Worm (Caenorhabditis elegans) whole organism, young adult: ENCODE results near the gene dsb-3.

ENCODE experiments used
- B0019.2 ChIP-seq: fragments of 200-800 bp; sonication (Bioruptor generic); conservative IDR thresholded peaks from 2 replicates; pipeline ENCODE4 v1.3.6; 2022; ENCODE audit warnings: missing genetic modification reagents, missing genetic modification characterization, missing compliant biosample characterization
- B0035.1 ChIP-seq: sonication (generic microtip); optimal IDR thresholded peaks from 2 replicates; lab custom pipeline; 2016; ENCODE audit warnings: missing genetic modification characterization, mild to moderate bottlenecking, missing compliant biosample characterization, missing genotype, missing genetic modification reagents
- B0261.1 ChIP-seq: sonication (generic microtip); optimal IDR thresholded peaks from 2 replicates; lab custom pipeline; 2016; ENCODE audit warnings: mild to moderate bottlenecking, missing genetic modification characterization, moderate library complexity, missing compliant biosample characterization
- F22D6.2 ChIP-seq: sonication (generic microtip); optimal IDR thresholded peaks from 2 replicates; lab custom pipeline; 2016; ENCODE audit warnings: mild to moderate bottlenecking, missing genetic modification characterization, missing compliant biosample characterization
- K12H6.12 ChIP-seq: fragments of 200-800 bp; sonication (Bioruptor generic); optimal IDR thresholded peaks from 2 replicates; lab custom pipeline; 2018; ENCODE audit warnings: mild to moderate bottlenecking, missing genetic modification characterization, missing compliant biosample characterization
- T07F8.4 ChIP-seq: sonication (generic microtip); optimal IDR thresholded peaks from 2 replicates; lab custom pipeline; 2016; ENCODE audit warnings: mild to moderate bottlenecking, missing genetic modification characterization, moderate library complexity, missing compliant biosample characterization
- Y53G8AR.9 ChIP-seq: fragments of 200-800 bp; sonication (Bioruptor generic); conservative IDR thresholded peaks from 2 replicates; pipeline ENCODE4 v1.3.6; 2022; ENCODE audit warnings: missing genetic modification reagents, missing genetic modification characterization, missing compliant biosample characterization
- ZK185.1 ChIP-seq: sonication (generic microtip); optimal IDR thresholded peaks from 2 replicates; lab custom pipeline; 2016; ENCODE audit warnings: mild to moderate bottlenecking, missing genetic modification characterization, missing compliant biosample characterization; ENCODE audit not compliant: poor library complexity, severe bottlenecking
- atf-7 ChIP-seq: sonication (generic microtip); optimal IDR thresholded peaks from 2 replicates; lab custom pipeline; 2017; ENCODE audit warnings: mild to moderate bottlenecking, missing genetic modification characterization, missing compliant biosample characterization
- athp-1 ChIP-seq: sonication (generic microtip); optimal IDR thresholded peaks from 2 replicates; lab custom pipeline; 2017; ENCODE audit warnings: mild to moderate bottlenecking, missing genetic modification characterization, missing compliant biosample characterization
- attf-3 ChIP-seq: fragments of 200-800 bp; sonication (Bioruptor generic); conservative IDR thresholded peaks from 2 replicates; pipeline ENCODE4 v1.3.6; 2022; ENCODE audit warnings: missing genetic modification reagents, missing genetic modification characterization, missing compliant biosample characterization
- attf-5 ChIP-seq: fragments of 200-800 bp; sonication (Bioruptor generic); optimal IDR thresholded peaks from 2 replicates; lab custom pipeline; 2018; ENCODE audit warnings: mild to moderate bottlenecking, missing genetic modification characterization, missing compliant biosample characterization
- attf-6 ChIP-seq: fragments of 200-800 bp; sonication (Bioruptor generic); IDR thresholded peaks from 2 replicates; pipeline ENCODE4 v1.3.6; 2022; ENCODE audit warnings: missing genetic modification reagents, missing genetic modification characterization, missing compliant biosample characterization
- cebp-1 ChIP-seq, 2 experiments: fragments of 200-800 bp in 1 of 2; sonication (Bioruptor generic) in 1 of 2; sonication (generic microtip) in 1 of 2; IDR thresholded peaks in 1 of 2; optimal IDR thresholded peaks in 1 of 2; 2 replicates each; pipeline versions ENCODE4 v1.3.6 to Lab custom; 2017 to 2022; ENCODE audit warnings: missing compliant biosample characterization in 2 of 2, missing genetic modification characterization in 2 of 2, mild to moderate bottlenecking in 1 of 2, missing genetic modification reagents in 1 of 2, moderate library complexity in 1 of 2
- cebp-2 ChIP-seq: fragments of 200-800 bp; sonication (Bioruptor generic); IDR thresholded peaks from 2 replicates; pipeline ENCODE4 v1.3.6; 2022; ENCODE audit warnings: missing genetic modification characterization, missing compliant biosample characterization
- ceh-27 ChIP-seq: fragments of 200-800 bp; sonication (Bioruptor generic); optimal IDR thresholded peaks from 2 replicates; lab custom pipeline; 2018; ENCODE audit warnings: mild to moderate bottlenecking, missing genetic modification characterization, moderate library complexity, missing compliant biosample characterization
- ceh-79 ChIP-seq: sonication (generic microtip); optimal IDR thresholded peaks from 2 replicates; lab custom pipeline; 2017; ENCODE audit warnings: mild to moderate bottlenecking, missing genetic modification characterization, missing compliant biosample characterization
- die-1 ChIP-seq: sonication (generic microtip); optimal IDR thresholded peaks from 2 replicates; lab custom pipeline; 2016; ENCODE audit warnings: missing genotype, mild to moderate bottlenecking, missing genetic modification characterization, missing compliant biosample characterization
- egl-18 ChIP-seq: fragments of 200-800 bp; sonication (Bioruptor generic); IDR thresholded peaks from 2 replicates; pipeline ENCODE4 v1.3.6; 2022; ENCODE audit warnings: missing genetic modification reagents, missing genetic modification characterization, missing compliant biosample characterization
- egl-44 ChIP-seq: fragments of 200-800 bp; sonication (Bioruptor generic); IDR thresholded peaks from 2 replicates; pipeline ENCODE4 v1.3.6; 2022; ENCODE audit warnings: missing genetic modification reagents, missing genetic modification characterization, missing compliant biosample characterization
- ekl-4 ChIP-seq: fragments of 200-800 bp; sonication (Bioruptor generic); IDR thresholded peaks from 2 replicates; pipeline ENCODE4 v1.3.6; 2022; ENCODE audit warnings: missing genetic modification reagents, missing genetic modification characterization, missing compliant biosample characterization
- fkh-3 ChIP-seq: sonication (generic microtip); optimal IDR thresholded peaks from 2 replicates; lab custom pipeline; 2016; ENCODE audit warnings: mild to moderate bottlenecking, missing genetic modification characterization, missing compliant biosample characterization
- hlh-12 ChIP-seq: sonication (generic microtip); optimal IDR thresholded peaks from 2 replicates; lab custom pipeline; 2016; ENCODE audit warnings: missing genetic modification characterization, missing compliant biosample characterization
- hrde-1 ChIP-seq: sonication (generic microtip); optimal IDR thresholded peaks from 2 replicates; lab custom pipeline; 2016; ENCODE audit warnings: missing genetic modification characterization, mild to moderate bottlenecking, missing compliant biosample characterization, moderate library complexity, missing genotype, missing genetic modification reagents, borderline replicate concordance
- lag-1 ChIP-seq: fragments of 200-800 bp; sonication (Bioruptor generic); IDR thresholded peaks from 2 replicates; pipeline ENCODE4 v1.3.6; 2022; ENCODE audit warnings: missing genetic modification reagents, missing genetic modification characterization, missing compliant biosample characterization
- lin-26 ChIP-seq: fragments of 200-800 bp; sonication (Bioruptor generic); IDR thresholded peaks from 2 replicates; pipeline ENCODE4 v1.3.6; 2022; ENCODE audit warnings: missing genetic modification reagents, missing genetic modification characterization, missing compliant biosample characterization
- lin-54 ChIP-seq: fragments of 200-800 bp; sonication (Bioruptor generic); optimal IDR thresholded peaks from 2 replicates; lab custom pipeline; 2018; ENCODE audit warnings: mild to moderate bottlenecking, missing genetic modification characterization, missing compliant biosample characterization
- lsy-27 ChIP-seq: sonication (generic microtip); optimal IDR thresholded peaks from 2 replicates; lab custom pipeline; 2017; ENCODE audit warnings: missing genetic modification characterization, mild to moderate bottlenecking, missing compliant biosample characterization, antibody characterized with exemption, missing genotype, borderline replicate concordance; ENCODE audit not compliant: insufficient read depth
- madf-3 ChIP-seq: fragments of 200-800 bp; sonication (Bioruptor generic); IDR thresholded peaks from 2 replicates; pipeline ENCODE4 v1.3.6; 2022; ENCODE audit warnings: missing genetic modification reagents, missing genetic modification characterization, missing compliant biosample characterization
- nfyb-1 ChIP-seq: fragments of 200-800 bp; sonication (Bioruptor generic); IDR thresholded peaks from 2 replicates; pipeline ENCODE4 v1.3.6; 2022; ENCODE audit warnings: missing genetic modification reagents, missing genetic modification characterization, missing compliant biosample characterization
- nhr-120 ChIP-seq: fragments of 200-800 bp; sonication (Bioruptor generic); IDR thresholded peaks from 2 replicates; pipeline ENCODE4 v1.3.6; 2022; ENCODE audit warnings: missing genetic modification characterization, missing compliant biosample characterization
- nhr-80 ChIP-seq: sonication (generic microtip); optimal IDR thresholded peaks from 2 replicates; lab custom pipeline; 2016; ENCODE audit warnings: missing genetic modification characterization, missing compliant biosample characterization
- nhr-90 ChIP-seq: sonication (generic microtip); optimal IDR thresholded peaks from 2 replicates; lab custom pipeline; 2016; ENCODE audit warnings: missing genotype, mild to moderate bottlenecking, missing genetic modification characterization, missing compliant biosample characterization
- pbrm-1 ChIP-seq: fragments of 200-800 bp; sonication (Bioruptor generic); IDR thresholded peaks from 2 replicates; pipeline ENCODE4 v1.3.6; 2022; ENCODE audit warnings: missing genetic modification reagents, missing genetic modification characterization, missing compliant biosample characterization
- pha-4 ChIP-seq: fragments of 150-350 bp; sonication (generic microtip); optimal IDR thresholded peaks from 2 replicates; lab custom pipeline; 2014; ENCODE audit warnings: missing biosample characterization, missing genetic modification reagents, missing genetic modification characterization
- rcor-1 ChIP-seq: fragments of 200-800 bp; sonication (Bioruptor generic); IDR thresholded peaks from 2 replicates; pipeline ENCODE4 v1.3.6; 2022; ENCODE audit warnings: missing genetic modification reagents, missing genetic modification characterization, missing compliant biosample characterization
- rec-8 ChIP-seq, 2 experiments: sonication (generic microtip); optimal IDR thresholded peaks; 2 replicates each; lab custom pipeline; 2016; ENCODE audit warnings: mild to moderate bottlenecking in 2 of 2, missing genetic modification characterization in 2 of 2, missing genetic modification reagents in 2 of 2, missing genotype in 2 of 2, missing biosample characterization in 1 of 2, missing compliant biosample characterization in 1 of 2, moderate library complexity in 1 of 2
- repo-1 ChIP-seq: sonication (generic microtip); optimal IDR thresholded peaks from 2 replicates; lab custom pipeline; 2017; ENCODE audit warnings: mild to moderate bottlenecking, missing genetic modification characterization, missing compliant biosample characterization
- rpc-1 ChIP-seq, 2 experiments: fragments of 150-350 bp in 1 of 2; sonication (generic microtip) in 1 of 2; optimal IDR thresholded peaks; 2 replicates each; lab custom pipeline; 2014 to 2018; ENCODE audit warnings: missing biosample characterization in 1 of 2, missing genetic modification characterization in 1 of 2, missing genetic modification reagents in 1 of 2, missing genotype in 1 of 2
- snpc-3.4 ChIP-seq: sonication (generic microtip); optimal IDR thresholded peaks from 2 replicates; lab custom pipeline; 2017; ENCODE audit warnings: missing genetic modification characterization, mild to moderate bottlenecking, missing compliant biosample characterization, antibody characterized with exemption, moderate library complexity, missing genotype, missing genetic modification reagents
- tbx-9 ChIP-seq: sonication (generic microtip); optimal IDR thresholded peaks from 2 replicates; lab custom pipeline; 2016; ENCODE audit warnings: borderline replicate concordance, missing genetic modification characterization, inconsistent platforms, missing compliant biosample characterization
- unc-62 ChIP-seq: fragments of 150-350 bp; optimal IDR thresholded peaks from 2 replicates; lab custom pipeline; 2014; ENCODE audit warnings: missing biosample characterization, missing genetic modification reagents, missing genetic modification characterization
- xnd-1 ChIP-seq: sonication (generic microtip); optimal IDR thresholded peaks from 2 replicates; lab custom pipeline; 2016; ENCODE audit warnings: missing genotype, missing genetic modification reagents, missing genetic modification characterization, missing compliant biosample characterization
- ztf-25 ChIP-seq: fragments of 200-800 bp; sonication (Bioruptor generic); IDR thresholded peaks from 2 replicates; pipeline ENCODE4 v1.3.6; 2022; ENCODE audit warnings: missing genetic modification reagents, missing genetic modification characterization, missing compliant biosample characterization
- ztf-26 ChIP-seq: sonication (generic microtip); optimal IDR thresholded peaks from 2 replicates; lab custom pipeline; 2017; ENCODE audit warnings: missing genetic modification characterization, missing compliant biosample characterization
- ztf-28 ChIP-seq: fragments of 200-800 bp; sonication (Bioruptor generic); IDR thresholded peaks from 2 replicates; pipeline ENCODE4 v1.3.6; 2022; ENCODE audit warnings: missing genetic modification reagents, missing genetic modification characterization, missing compliant biosample characterization

dsb-3 gene

ce11 chrIV:7790801-7791588 lies 31.6 kb upstream of the dsb-3 start, which contains the start of gene rsp-6 (continued):
- no peak for TF ChIP-seq F22D6.2 (tag; lab: Kevin White, UChicago)
- TF ChIP-seq cebp-1 (GFP tag; IDR thresholded peaks at IDR 0.05; lab: Robert Waterston, UW): peak; percentile 76
- peak; percentile 84 for TF ChIP-seq cebp-1 (tag; optimal IDR thresholded peaks at IDR 0.05; lab: Kevin White, UChicago)
- TF ChIP-seq snpc-3.4 (tag; lab: Kevin White, UChicago): peak; percentile 75
- TF ChIP-seq attf-3 (GFP tag; lab: Robert Waterston, UW): peak; percentile 30; the same call in 1 of the 2 replicates
- TF ChIP-seq rec-8 (tag; optimal IDR thresholded peaks at IDR 0.05; lab: Kevin White, UChicago): no peak
- TF ChIP-seq B0261.1 (tag; lab: Kevin White, UChicago): no peak
- peak; percentile 85 for TF ChIP-seq ekl-4 (GFP tag; lab: Robert Waterston, UW)
- no peak for TF ChIP-seq atf-7 (tag; lab: Kevin White, UChicago)
- TF ChIP-seq xnd-1 (tag; lab: Kevin White, UChicago): peak; percentile 78
- 0 out of 2 replicates have a peak, but pooled peaks have one; percentile 43 for TF ChIP-seq nhr-120 (GFP tag; lab: Robert Waterston, UW)
- TF ChIP-seq ztf-28 (GFP tag; lab: Robert Waterston, UW): 0 out of 2 replicates have a peak, but pooled peaks have one; percentile 8
- no peak for TF ChIP-seq tbx-9 (tag; lab: Kevin White, UChicago)
- peak; percentile 17 for TF ChIP-seq nhr-80 (tag; lab: Kevin White, UChicago)
- TF ChIP-seq attf-6 (GFP tag; lab: Robert Waterston, UW): no peak; the same call in 1 of the 2 replicates
- TF ChIP-seq ceh-79: no peak
- TF ChIP-seq madf-3 (GFP tag; lab: Robert Waterston, UW): peak; percentile 99
- peak; percentile 77 for TF ChIP-seq nfyb-1 (GFP tag; lab: Robert Waterston, UW)
- no peak for TF ChIP-seq lag-1 (GFP tag; lab: Robert Waterston, UW)
- no peak for TF ChIP-seq rpc-1 (optimal IDR thresholded peaks at IDR 0.05; lab: Kevin White, UChicago)
- no peak for TF ChIP-seq rpc-1 (tag; optimal IDR thresholded peaks at IDR 0.05; lab: Kevin White, UChicago)
- TF ChIP-seq B0035.1 (tag; lab: Kevin White, UChicago): no peak
- no peak for TF ChIP-seq ztf-25 (GFP tag; lab: Robert Waterston, UW)
- no peak for TF ChIP-seq hrde-1 (tag; lab: Kevin White, UChicago)
- TF ChIP-seq Y53G8AR.9 (GFP tag; lab: Robert Waterston, UW): peak; percentile 89
- no peak for TF ChIP-seq ztf-26
- peak; percentile 83 for TF ChIP-seq ceh-27 (GFP tag; lab: Kevin White, UChicago)
- no peak for TF ChIP-seq repo-1 (tag; lab: Kevin White, UChicago)
- no peak for TF ChIP-seq unc-62 (GFP tag; lab: Kevin White, UChicago)
- no peak for TF ChIP-seq egl-18
- TF ChIP-seq egl-44: no peak
- TF ChIP-seq B0019.2 (GFP tag; lab: Robert Waterston, UW): peak; percentile 77
- peak; percentile 88 for TF ChIP-seq lin-54 (GFP tag; lab: Kevin White, UChicago)
- peak; percentile 77 for TF ChIP-seq lin-26 (GFP tag; lab: Robert Waterston, UW)
- no peak for TF ChIP-seq lsy-27
- TF ChIP-seq die-1 (tag; lab: Kevin White, UChicago): peak; percentile 53
- peak; percentile 82 for TF ChIP-seq ZK185.1 (tag; lab: Kevin White, UChicago)
- TF ChIP-seq cebp-2: no peak
- 0 out of 2 replicates have a peak, but pooled peaks have one; percentile 67 for TF ChIP-seq pbrm-1 (GFP tag; lab: Robert Waterston, UW)
- peak; percentile 62 for TF ChIP-seq rcor-1 (GFP tag; lab: Robert Waterston, UW)
- peak; percentile 73 for TF ChIP-seq K12H6.12 (tag; lab: Kevin White, UChicago)
- no peak for TF ChIP-seq hlh-12 (tag; lab: Kevin White, UChicago)
- TF ChIP-seq pha-4 (tag; lab: Kevin White, UChicago): peak; percentile 13
- no peak for TF ChIP-seq T07F8.4 (tag; lab: Kevin White, UChicago)
- TF ChIP-seq attf-5 (GFP tag; lab: Kevin White, UChicago): peak; percentile 59
- peak; percentile 19 for TF ChIP-seq nhr-90 (tag; lab: Kevin White, UChicago)
- no peak for TF ChIP-seq fkh-3 (tag; lab: Kevin White, UChicago)
- TF ChIP-seq athp-1 (tag; lab: Kevin White, UChicago): no peak
